Worm (Caenorhabditis elegans): Measurements from ENCODE around the gene srt-65.

DNA sequence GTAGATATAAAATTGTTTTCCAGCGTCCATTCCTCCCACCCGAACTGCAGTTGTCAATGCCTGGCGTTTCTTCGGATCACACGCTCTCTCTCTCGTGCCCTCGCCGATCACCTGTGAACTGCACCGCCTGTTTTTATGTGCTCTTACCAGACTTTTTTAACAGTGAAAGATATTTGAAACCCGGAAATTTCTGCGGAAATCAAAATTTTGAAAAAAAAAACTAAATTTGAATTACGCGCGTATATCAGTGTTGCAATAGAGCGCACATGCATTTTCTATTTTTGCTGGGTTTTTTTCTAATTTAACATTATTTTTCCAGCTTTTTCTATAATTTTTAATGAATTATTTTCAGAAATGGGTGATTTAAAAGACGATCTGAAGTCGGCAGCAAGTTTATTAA, 31.4 kb upstream of the srt-65 start, which contains the start of gene ttc-37:
- TF ChIP-seq B0310.2 (tag; optimal IDR thresholded peaks at IDR 0.05): no peak
- TF ChIP-seq tbx-37 (GFP tag; conservative IDR thresholded peaks at IDR 0.05): no peak
- TF ChIP-seq hmg-4 (GFP tag; optimal IDR thresholded peaks at IDR 0.05): no peak

All from whole organism, early embryonic.